Fruit fly (Drosophila melanogaster): ENCODE measurements around the gene rtet.

The rtet gene

DNA sequence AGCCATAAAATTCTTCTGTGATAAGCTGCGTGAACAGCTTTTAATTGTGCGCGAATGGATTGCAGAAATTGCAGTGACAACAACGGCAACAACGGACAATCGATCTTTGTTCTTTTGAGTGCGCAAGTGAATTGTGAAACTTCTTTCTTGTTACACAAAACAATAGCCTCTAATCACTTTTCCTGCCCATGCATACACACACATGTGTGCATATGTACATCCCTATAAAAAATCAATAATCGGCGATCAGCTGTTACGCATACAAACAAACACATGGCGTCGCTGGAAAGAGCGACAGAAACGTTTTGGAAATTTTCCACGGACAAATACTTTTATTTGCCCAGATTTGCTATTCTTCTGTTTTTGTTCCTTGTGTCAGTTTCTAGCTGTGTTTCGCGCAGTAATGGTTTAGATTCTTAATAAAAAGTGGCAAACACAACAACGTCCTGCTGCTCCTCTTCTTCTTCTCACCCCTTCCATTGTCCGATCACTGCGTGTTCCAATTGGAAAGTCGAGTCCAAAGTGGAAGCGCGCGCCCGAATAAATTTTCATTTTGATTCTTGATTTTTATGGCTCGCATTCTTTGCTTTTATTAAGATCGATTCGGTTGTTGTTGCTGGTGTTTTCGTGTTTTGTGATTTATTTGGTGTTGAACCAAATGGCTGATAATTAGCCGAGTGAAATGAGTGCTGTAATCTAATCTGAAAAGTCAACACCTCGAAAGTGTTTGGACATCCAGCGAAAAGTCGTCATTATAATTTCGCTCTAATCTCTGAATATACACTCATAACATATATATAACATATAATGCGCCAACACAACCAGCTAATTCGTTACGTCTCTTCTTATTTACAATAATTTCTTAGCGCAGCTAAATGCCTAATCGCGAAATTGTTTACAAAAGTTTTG is 48.6 kb downstream of the rtet start:
- TF ChIP-seq lab (GFP tag; optimal IDR thresholded peaks at IDR 0.05) = peak; percentile 60
- TF ChIP-seq sug (tag; optimal IDR thresholded peaks at IDR 0.05) = peak; percentile 29
- TF ChIP-seq stc (GFP tag; IDR thresholded peaks at IDR 0.05) = 0 out of 2 replicates have a peak, but pooled peaks have one; percentile 9
- TF ChIP-seq cg (GFP tag; optimal IDR thresholded peaks at IDR 0.05) = peak; percentile 79
- TF ChIP-seq CG17385 (GFP tag; optimal IDR thresholded peaks at IDR 0.05) = peak; percentile 83
- TF ChIP-seq nau (GFP tag; optimal IDR thresholded peaks at IDR 0.05) = peak; percentile 2
- TF ChIP-seq phol (tag; optimal IDR thresholded peaks at IDR 0.05) = peak; percentile 49
- no peak for TF ChIP-seq Lhr (GFP tag; optimal IDR thresholded peaks at IDR 0.05)
- TF ChIP-seq CG11085 (GFP tag; IDR thresholded peaks at IDR 0.05) = no peak
- TF ChIP-seq NFAT (GFP tag; IDR thresholded peaks at IDR 0.05) = no peak
- peak; percentile 84 for TF ChIP-seq sd (tag; optimal IDR thresholded peaks at IDR 0.05)
- peak; percentile 30 for TF ChIP-seq CG34376 (GFP tag; optimal IDR thresholded peaks at IDR 0.05)
- TF ChIP-seq Med (GFP tag) = peak; percentile 54
- peak; percentile 2 for TF ChIP-seq scrt (GFP tag; optimal IDR thresholded peaks at IDR 0.05)
- no peak for TF ChIP-seq bbx (GFP tag; IDR thresholded peaks at IDR 0.05; ENCODE audit: partially characterized antibody)
- peak; percentile 37 for TF ChIP-seq sqz (GFP tag; optimal IDR thresholded peaks at IDR 0.05)
- no peak for TF ChIP-seq esg (GFP tag; conservative IDR thresholded peaks at IDR 0.05)
- TF ChIP-seq CG3281 (GFP tag; optimal IDR thresholded peaks at IDR 0.05) = peak; percentile 10
- TF ChIP-seq insv (GFP tag; optimal IDR thresholded peaks at IDR 0.05) = peak in 1 of 2 experiments; percentile 82
- TF ChIP-seq twi (tag; optimal IDR thresholded peaks at IDR 0.05) = peak; percentile 57
- TF ChIP-seq nom (GFP tag; optimal IDR thresholded peaks at IDR 0.05) = peak; percentile 14
- TF ChIP-seq CG34422 (GFP tag; IDR thresholded peaks at IDR 0.05) = 0 out of 3 replicates have a peak, but pooled peaks have one; percentile 18
- TF ChIP-seq Dll (GFP tag; IDR thresholded peaks at IDR 0.05; ENCODE audit: partially characterized antibody) = 0 out of 4 replicates have a peak, but pooled peaks have one; percentile 6
- peak; percentile 79 for TF ChIP-seq Vsx1 (GFP tag; optimal IDR thresholded peaks at IDR 0.05)
- TF ChIP-seq corto (GFP tag; optimal IDR thresholded peaks at IDR 0.05) = peak; percentile 2
- 0 out of 3 replicates have a peak, but pooled peaks have one; percentile 5 for TF ChIP-seq ci (GFP tag; IDR thresholded peaks at IDR 0.05)
- TF ChIP-seq sens-2 (GFP tag; IDR thresholded peaks at IDR 0.05) = no peak
- peak in 1 of 2 experiments; percentile 73 for TF ChIP-seq crp (GFP tag; optimal IDR thresholded peaks at IDR 0.05)
- TF ChIP-seq tin (GFP tag; optimal IDR thresholded peaks at IDR 0.05) = no peak
- TF ChIP-seq CG15479 (GFP tag; optimal IDR thresholded peaks at IDR 0.05) = peak; percentile 28
- TF ChIP-seq sob (GFP tag; IDR thresholded peaks at IDR 0.05) = 0 out of 2 replicates have a peak, but pooled peaks have one; percentile 16
- TF ChIP-seq CG17912 (GFP tag; optimal IDR thresholded peaks at IDR 0.05) = no peak
- TF ChIP-seq eve (GFP tag; optimal IDR thresholded peaks at IDR 0.05) = peak in 1 of 2 experiments; percentile 61
- no peak for TF ChIP-seq Oli (tag; optimal IDR thresholded peaks at IDR 0.05)
- peak; percentile 8 for TF ChIP-seq Jarid2 (GFP tag; optimal IDR thresholded peaks at IDR 0.05)
- TF ChIP-seq CG2875 (GFP tag; optimal IDR thresholded peaks at IDR 0.05) = peak; percentile 46
- TF ChIP-seq Elba2 (GFP tag; optimal IDR thresholded peaks at IDR 0.05) = peak; percentile 93
- TF ChIP-seq MESR4 (GFP tag; optimal IDR thresholded peaks at IDR 0.05) = no peak
- TF ChIP-seq fd102C (GFP tag; optimal IDR thresholded peaks at IDR 0.05) = no peak
- peak in 1 of 2 experiments; percentile 45 for TF ChIP-seq Pdp1 (GFP tag; optimal IDR thresholded peaks at IDR 0.05)
- peak in 1 of 2 experiments; percentile 32 for TF ChIP-seq bsh (GFP tag; optimal IDR thresholded peaks at IDR 0.05)
- no peak for TF ChIP-seq Lpt (GFP tag; optimal IDR thresholded peaks at IDR 0.05)
- peak; percentile 84 for TF ChIP-seq exex (tag; optimal IDR thresholded peaks at IDR 0.05)
- TF ChIP-seq oc (tag; optimal IDR thresholded peaks at IDR 0.05) = peak; percentile 24
- no peak for TF ChIP-seq CG3726 (GFP tag; IDR thresholded peaks at IDR 0.05)
- peak; percentile 98 for TF ChIP-seq onecut (GFP tag; IDR thresholded peaks at IDR 0.05)
